Worm (Caenorhabditis elegans) whole organism, L3 larva: ENCODE results near the gene npr-35.

Source experiments
- R02D3.7 ChIP-seq: fragments of 150-350 bp; optimal IDR thresholded peaks from 2 replicates; lab custom pipeline; 2014; ENCODE audit warnings: missing biosample characterization, missing genetic modification characterization
- aly-2 ChIP-seq: fragments of 150-350 bp; optimal IDR thresholded peaks from 2 replicates; lab custom pipeline; 2014; ENCODE audit warnings: missing biosample characterization, missing genetic modification characterization
- elt-1 ChIP-seq: fragments of 150-350 bp; optimal IDR thresholded peaks from 2 replicates; lab custom pipeline; 2014; ENCODE audit warnings: missing biosample characterization, missing genetic modification characterization
- nhr-11 ChIP-seq: fragments of 150-350 bp; optimal IDR thresholded peaks from 2 replicates; lab custom pipeline; 2014; ENCODE audit warnings: missing biosample characterization, missing genetic modification characterization
- nhr-237 ChIP-seq: fragments of 150-350 bp; optimal IDR thresholded peaks from 2 replicates; lab custom pipeline; 2014; ENCODE audit warnings: missing biosample characterization, missing genetic modification characterization
- sea-2 ChIP-seq: fragments of 150-350 bp; sonication (generic microtip); optimal IDR thresholded peaks from 4 replicates; lab custom pipeline; 2014; ENCODE audit warnings: missing biosample characterization, missing genetic modification reagents, missing genetic modification characterization
- skn-1 ChIP-seq: fragments of 150-350 bp; optimal IDR thresholded peaks from 2 replicates; lab custom pipeline; 2014; ENCODE audit warnings: missing biosample characterization, missing genetic modification characterization
- tbx-2 ChIP-seq: sonication (generic microtip); optimal IDR thresholded peaks from 2 replicates; lab custom pipeline; 2016; ENCODE audit warnings: mild to moderate bottlenecking, missing genetic modification characterization, missing compliant biosample characterization
- unc-39 ChIP-seq: sonication (generic microtip); optimal IDR thresholded peaks from 4 replicates; lab custom pipeline; 2017; ENCODE audit warnings: missing biosample characterization, missing genetic modification characterization

DNA sequence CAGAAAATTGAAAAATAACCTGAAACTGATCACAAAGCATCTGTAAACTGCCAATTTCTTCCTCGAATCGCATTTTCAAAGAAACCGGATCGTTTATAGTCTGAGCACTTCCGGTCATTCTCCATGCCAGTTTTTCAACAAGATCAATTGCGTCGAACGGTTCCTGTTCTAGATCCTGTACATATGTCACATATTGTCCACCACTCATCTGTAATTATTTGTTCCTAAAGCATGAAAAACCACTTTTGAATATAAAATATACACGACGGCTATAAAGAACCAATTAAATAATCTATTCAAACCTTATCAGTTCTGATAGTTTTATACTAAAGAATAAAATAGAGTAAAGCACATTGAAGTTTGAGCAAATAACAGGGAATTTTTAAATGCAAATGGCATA lies 38.7 kb downstream of the npr-35 start, which contains the start of gene sec-10:
- TF ChIP-seq aly-2 (tag; lab: Kevin White, UChicago) (no peak), sea-2 (no peak), R02D3.7 (tag; lab: Kevin White, UChicago) (no peak), unc-39 (tag; lab: Kevin White, UChicago) (no peak), skn-1 (tag; lab: Kevin White, UChicago) (no peak), tbx-2 (tag; lab: Kevin White, UChicago) (no peak), nhr-11 (tag; lab: Kevin White, UChicago) (no peak), elt-1 (tag; lab: Kevin White, UChicago) (no peak), nhr-237 (tag; lab: Kevin White, UChicago) (no peak)
